Worm (Caenorhabditis elegans) whole organism, L3 larva: ENCODE results near the gene sshk-1.

ENCODE experiments used
- aly-2 ChIP-seq: fragments of 150-350 bp; optimal IDR thresholded peaks from 2 replicates; lab custom pipeline; 2014; ENCODE audit warnings: missing biosample characterization, missing genetic modification characterization
- ama-1 ChIP-seq: fragments of 150-350 bp; optimal IDR thresholded peaks from 2 replicates; lab custom pipeline; 2018
- daf-12 ChIP-seq: fragments of 150-350 bp; optimal IDR thresholded peaks from 2 replicates; lab custom pipeline; 2014; ENCODE audit warnings: missing biosample characterization, missing genetic modification reagents, missing genetic modification characterization
- lin-39 ChIP-seq: fragments of 150-350 bp; optimal IDR thresholded peaks from 2 replicates; lab custom pipeline; 2018; ENCODE audit warnings: missing biosample characterization, missing genetic modification reagents, missing genetic modification characterization
- lsy-12 ChIP-seq: sonication (generic microtip); optimal IDR thresholded peaks from 2 replicates; lab custom pipeline; 2016; ENCODE audit warnings: mild to moderate bottlenecking, missing genetic modification characterization, missing compliant biosample characterization
- nhr-76 ChIP-seq: fragments of 150-350 bp; sonication (generic microtip); optimal IDR thresholded peaks from 5 replicates; lab custom pipeline; 2014; ENCODE audit warnings: missing biosample characterization, missing genetic modification characterization
- nhr-77 ChIP-seq: fragments of 150-350 bp; optimal IDR thresholded peaks from 2 replicates; lab custom pipeline; 2014; ENCODE audit warnings: missing biosample characterization, missing genetic modification characterization
- pha-4 ChIP-seq: fragments of 150-350 bp; optimal IDR thresholded peaks from 2 replicates; lab custom pipeline; 2014; ENCODE audit warnings: missing biosample characterization, missing genetic modification reagents, missing genetic modification characterization
- snpc-4 ChIP-seq: fragments of 150-350 bp; optimal IDR thresholded peaks from 2 replicates; lab custom pipeline; 2014; ENCODE audit warnings: missing biosample characterization, missing genetic modification characterization
- ztf-11 ChIP-seq: fragments of 150-350 bp; optimal IDR thresholded peaks from 2 replicates; lab custom pipeline; 2014; ENCODE audit warnings: missing biosample characterization, missing genetic modification characterization

DNA sequence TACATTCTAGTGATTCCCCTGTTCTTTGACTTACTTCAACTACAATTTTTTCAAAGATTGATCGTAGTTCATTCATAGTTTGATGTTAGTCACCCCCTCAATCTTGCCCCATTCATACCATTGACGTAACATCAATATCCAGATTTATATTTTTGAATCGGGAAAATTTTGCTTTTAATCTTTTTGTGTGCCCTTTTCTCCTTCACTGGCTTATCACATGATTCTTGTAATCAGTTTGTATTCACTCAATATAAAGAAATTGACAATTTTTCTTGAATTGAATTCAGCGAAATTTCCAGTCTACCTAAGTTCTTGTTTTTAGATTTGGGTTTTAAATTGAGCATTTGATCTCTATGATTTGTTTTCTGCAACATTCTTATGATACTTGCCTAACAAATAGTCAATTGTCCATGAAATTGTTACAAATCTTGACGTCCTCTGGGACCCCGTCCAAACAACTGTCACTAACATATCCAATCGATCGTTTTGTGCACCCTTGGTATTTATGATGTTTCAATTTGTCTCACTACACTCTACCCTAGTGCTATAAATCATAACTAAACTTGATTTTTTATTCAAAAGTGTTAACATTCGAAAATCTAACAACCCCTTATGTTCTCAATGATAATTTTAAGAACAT is 36.1 kb upstream of the sshk-1 start:
- TF ChIP-seq pha-4 (tag; lab: Kevin White, UChicago) = no peak
- TF ChIP-seq ama-1 = no peak
- no peak for TF ChIP-seq nhr-76 (tag; lab: Kevin White, UChicago)
- TF ChIP-seq aly-2 (tag; lab: Kevin White, UChicago) = no peak
- TF ChIP-seq ztf-11 = no peak
- no peak for TF ChIP-seq snpc-4 (tag; lab: Kevin White, UChicago)
- TF ChIP-seq nhr-77 = no peak
- TF ChIP-seq daf-12 (tag; lab: Kevin White, UChicago) = no peak
- no peak for TF ChIP-seq lin-39 (tag; lab: Kevin White, UChicago)
- no peak for TF ChIP-seq lsy-12
